Fruit fly (Drosophila melanogaster): Measurements from ENCODE around the gene CG8004.

Gene CG8004

dm6 chr3L:19898547-19899282 lies 29.6 kb downstream of the CG8004 start (continued):
- TF ChIP-seq CG10267 (tag; optimal IDR thresholded peaks at IDR 0.05) = no peak
- no peak for TF ChIP-seq CG12659 (GFP tag; optimal IDR thresholded peaks at IDR 0.05)
- TF ChIP-seq CG4424 (GFP tag; optimal IDR thresholded peaks at IDR 0.05) = peak; percentile 58
- no peak for TF ChIP-seq CG17186 (GFP tag; optimal IDR thresholded peaks at IDR 0.05)
- no peak for TF ChIP-seq Sry-β (GFP tag; optimal IDR thresholded peaks at IDR 0.05)
- peak in 1 of 2 experiments; percentile 31 for TF ChIP-seq dpn (GFP tag; optimal IDR thresholded peaks at IDR 0.05)
- peak in 1 of 2 experiments; percentile 73 for TF ChIP-seq pan (optimal IDR thresholded peaks at IDR 0.05)
- no peak for TF ChIP-seq pan (GFP tag; optimal IDR thresholded peaks at IDR 0.05 in 1 of 2, IDR thresholded peaks at IDR 0.05 in 1 of 2)
- TF ChIP-seq bigmax (GFP tag; optimal IDR thresholded peaks at IDR 0.05) = no peak
- TF ChIP-seq bsh (GFP tag; optimal IDR thresholded peaks at IDR 0.05) = peak in 1 of 2 experiments; percentile 42

dm6 chr3L:19897685-19898009 lies 30.7 kb downstream of the CG8004 start:
- TF ChIP-seq E2f2 (GFP tag; IDR thresholded peaks at IDR 0.05) (no peak), CG1832 (GFP tag; optimal IDR thresholded peaks at IDR 0.05) (no peak), Dad (GFP tag; optimal IDR thresholded peaks at IDR 0.05) (no peak), exex (tag; optimal IDR thresholded peaks at IDR 0.05) (peak; percentile 18), esg (GFP tag; conservative IDR thresholded peaks at IDR 0.05) (no peak), bigmax (GFP tag; optimal IDR thresholded peaks at IDR 0.05) (peak; percentile 49), Bgb (GFP tag; IDR thresholded peaks at IDR 0.05; ENCODE audit: partially characterized antibody) (0 out of 2 replicates have a peak, but pooled peaks have one; percentile 29), dan (GFP tag; IDR thresholded peaks at IDR 0.05) (no peak), CG12104 (GFP tag; optimal IDR thresholded peaks at IDR 0.05) (no peak), cg (GFP tag; optimal IDR thresholded peaks at IDR 0.05) (peak; percentile 62), tll (GFP tag; optimal IDR thresholded peaks at IDR 0.05) (peak in 1 of 2 experiments; percentile 73), B-H2 (GFP tag; optimal IDR thresholded peaks at IDR 0.05) (peak; percentile 5), Poxn (GFP tag; IDR thresholded peaks at IDR 0.05) (no peak), chinmo (GFP tag; IDR thresholded peaks at IDR 0.05; ENCODE audit: partially characterized antibody) (peak; percentile 82; the same call in 3 of the 4 replicates), kah (GFP tag; optimal IDR thresholded peaks at IDR 0.05) (peak; percentile 3), CG11695 (GFP tag; IDR thresholded peaks at IDR 0.05) (0 out of 3 replicates have a peak, but pooled peaks have one; percentile 6), CG34376 (GFP tag; optimal IDR thresholded peaks at IDR 0.05) (peak; percentile 4), cwo (GFP tag; optimal IDR thresholded peaks at IDR 0.05) (peak; percentile 71), CG16863 (GFP tag; optimal IDR thresholded peaks at IDR 0.05) (no peak), sd (tag; optimal IDR thresholded peaks at IDR 0.05) (peak; percentile 75), CG17568 (GFP tag; optimal IDR thresholded peaks at IDR 0.05) (peak; percentile 10), CG8089 (GFP tag; optimal IDR thresholded peaks at IDR 0.05) (no peak), pfk (GFP tag; optimal IDR thresholded peaks at IDR 0.05) (no peak), insv (GFP tag; optimal IDR thresholded peaks at IDR 0.05) (no peak), inv (GFP tag; IDR thresholded peaks at IDR 0.05; ENCODE audit: partially characterized antibody) (no peak), CG3995 (GFP tag; optimal IDR thresholded peaks at IDR 0.05) (no peak), cas (GFP tag; IDR thresholded peaks at IDR 0.05) (no peak), chm (GFP tag; IDR thresholded peaks at IDR 0.05) (no peak), az2 (GFP tag; optimal IDR thresholded peaks at IDR 0.05) (no peak), twi (tag; optimal IDR thresholded peaks at IDR 0.05) (peak; percentile 5), CG4404 (GFP tag; IDR thresholded peaks at IDR 0.05) (no peak), dm (GFP tag; optimal IDR thresholded peaks at IDR 0.05) (no peak), CG34422 (GFP tag; IDR thresholded peaks at IDR 0.05) (no peak), zen (tag; optimal IDR thresholded peaks at IDR 0.05) (peak; percentile 35), CG17829 (tag; optimal IDR thresholded peaks at IDR 0.05) (no peak), CG4360 (GFP tag; IDR thresholded peaks at IDR 0.05) (peak; percentile 70; the same call in 1 of the 2 replicates), ci (GFP tag; IDR thresholded peaks at IDR 0.05) (no peak), oc (tag; optimal IDR thresholded peaks at IDR 0.05) (no peak), Bteb2 (GFP tag; optimal IDR thresholded peaks at IDR 0.05) (no peak)
